Worm (Caenorhabditis elegans) whole organism, young adult: ENCODE results near the gene ZK1248.5.

Experiments used
- F10E7.11 ChIP-seq: sonication (generic microtip); optimal IDR thresholded peaks from 2 replicates; lab custom pipeline; 2017; ENCODE audit warnings: mild to moderate bottlenecking, missing genetic modification characterization, moderate library complexity, missing compliant biosample characterization
- ama-1 ChIP-seq, 3 experiments: fragments of 150-350 bp in 1 of 3; sonication (generic microtip) in 2 of 3; optimal IDR thresholded peaks; 2 replicates each; lab custom pipeline; 2014 to 2018; ENCODE audit warnings: missing biosample characterization in 2 of 3, missing genetic modification characterization in 2 of 3, missing genetic modification reagents in 2 of 3
- dox-1 ChIP-seq: fragments of 200-800 bp; sonication (Bioruptor generic); IDR thresholded peaks from 2 replicates; pipeline ENCODE4 v1.3.6; 2022; ENCODE audit warnings: missing genetic modification reagents, missing genetic modification characterization, missing compliant biosample characterization
- fkh-3 ChIP-seq: sonication (generic microtip); optimal IDR thresholded peaks from 2 replicates; lab custom pipeline; 2016; ENCODE audit warnings: mild to moderate bottlenecking, missing genetic modification characterization, missing compliant biosample characterization
- unc-62 ChIP-seq: fragments of 150-350 bp; optimal IDR thresholded peaks from 2 replicates; lab custom pipeline; 2014; ENCODE audit warnings: missing biosample characterization, missing genetic modification reagents, missing genetic modification characterization
- ztf-25 ChIP-seq: fragments of 200-800 bp; sonication (Bioruptor generic); IDR thresholded peaks from 2 replicates; pipeline ENCODE4 v1.3.6; 2022; ENCODE audit warnings: missing genetic modification reagents, missing genetic modification characterization, missing compliant biosample characterization

ce11 chrII:5774879-5775278 lies 35.4 kb upstream of the ZK1248.5 start:
- TF ChIP-seq fkh-3 (tag; lab: Kevin White, UChicago) (no peak), unc-62 (no peak), ztf-25 (GFP tag; lab: Robert Waterston, UW) (no peak), dox-1 (GFP tag; lab: Robert Waterston, UW) (no peak), F10E7.11 (tag; lab: Kevin White, UChicago) (no peak), ama-1 (optimal IDR thresholded peaks at IDR 0.05; lab: Kevin White, UChicago) (no peak), ama-1 (GFP tag; optimal IDR thresholded peaks at IDR 0.05; lab: Kevin White, UChicago) (no peak)
